Worm (Caenorhabditis elegans) whole organism, L4 larva: Measurements from ENCODE around the gene lgmn-1.

Source experiments
- lin-39 ChIP-seq: fragments of 150-350 bp; optimal IDR thresholded peaks from 2 replicates; lab custom pipeline; 2014; ENCODE audit warnings: missing biosample characterization, missing genetic modification reagents, missing genetic modification characterization
- nhr-48 ChIP-seq: sonication (generic microtip); optimal IDR thresholded peaks from 2 replicates; lab custom pipeline; 2016; ENCODE audit warnings: mild to moderate bottlenecking, missing genetic modification characterization, missing compliant biosample characterization
- zip-11 ChIP-seq: fragments of 200-800 bp; sonication (Bioruptor generic); IDR thresholded peaks from 2 replicates; pipeline ENCODE4 v1.3.6; 2022; ENCODE audit warnings: missing genetic modification characterization, missing compliant biosample characterization

- TF ChIP-seq lin-39 (tag; lab: Kevin White, UChicago), result no peak
- TF ChIP-seq nhr-48 (tag; lab: Kevin White, UChicago), result no peak
- TF ChIP-seq zip-11 (GFP tag; lab: Robert Waterston, UW), result no peak
Observed at ce11 chrV:12466653-12467052, 46.2 kb upstream of the lgmn-1 start.
